Worm (Caenorhabditis elegans) whole organism, young adult: Measurements from ENCODE around the gene wrt-1.

ENCODE experiments used
- C17E4.6 ChIP-seq: fragments of 200-800 bp; sonication (Bioruptor generic); IDR thresholded peaks from 2 replicates; pipeline ENCODE4 v1.3.6; 2022; ENCODE audit warnings: missing genetic modification reagents, missing genetic modification characterization, missing compliant biosample characterization
- F33H1.4 ChIP-seq: fragments of 200-800 bp; sonication (Bioruptor generic); IDR thresholded peaks from 2 replicates; pipeline ENCODE4 v1.3.6; 2022; ENCODE audit warnings: missing genetic modification reagents, missing genetic modification characterization, missing compliant biosample characterization
- F39B2.1 ChIP-seq: fragments of 200-800 bp; sonication (Bioruptor generic); IDR thresholded peaks from 2 replicates; pipeline ENCODE4 v1.3.6; 2022; ENCODE audit warnings: missing genetic modification reagents, missing genetic modification characterization, missing compliant biosample characterization
- F52B5.7 ChIP-seq: sonication (generic microtip); optimal IDR thresholded peaks from 2 replicates; lab custom pipeline; 2016; ENCODE audit warnings: mild to moderate bottlenecking, missing genetic modification characterization, missing compliant biosample characterization
- F57A8.1 ChIP-seq: fragments of 200-800 bp; sonication (Bioruptor generic); optimal IDR thresholded peaks from 2 replicates; lab custom pipeline; 2018; ENCODE audit warnings: mild to moderate bottlenecking, missing genetic modification characterization, moderate library complexity, missing compliant biosample characterization
- Y53F4B.3 ChIP-seq: fragments of 200-800 bp; sonication (Bioruptor generic); IDR thresholded peaks from 2 replicates; pipeline ENCODE4 v1.3.6; 2022; ENCODE audit warnings: missing genetic modification reagents, missing genetic modification characterization, missing compliant biosample characterization
- ama-1 ChIP-seq, 3 experiments: fragments of 150-350 bp in 1 of 3; sonication (generic microtip) in 2 of 3; optimal IDR thresholded peaks; 2 replicates each; lab custom pipeline; 2014 to 2018; ENCODE audit warnings: missing biosample characterization in 2 of 3, missing genetic modification characterization in 2 of 3, missing genetic modification reagents in 2 of 3
- attf-6 ChIP-seq: fragments of 200-800 bp; sonication (Bioruptor generic); IDR thresholded peaks from 2 replicates; pipeline ENCODE4 v1.3.6; 2022; ENCODE audit warnings: missing genetic modification reagents, missing genetic modification characterization, missing compliant biosample characterization
- nhr-90 ChIP-seq: sonication (generic microtip); optimal IDR thresholded peaks from 2 replicates; lab custom pipeline; 2016; ENCODE audit warnings: missing genotype, mild to moderate bottlenecking, missing genetic modification characterization, missing compliant biosample characterization
- pha-4 ChIP-seq: fragments of 150-350 bp; sonication (generic microtip); optimal IDR thresholded peaks from 2 replicates; lab custom pipeline; 2014; ENCODE audit warnings: missing biosample characterization, missing genetic modification reagents, missing genetic modification characterization
- tbp1 ChIP-seq: fragments of 200-800 bp; sonication (Bioruptor generic); optimal IDR thresholded peaks from 2 replicates; lab custom pipeline; 2018; ENCODE audit warnings: mild to moderate bottlenecking, missing genetic modification characterization, missing compliant biosample characterization
- xnd-1 ChIP-seq: sonication (generic microtip); optimal IDR thresholded peaks from 2 replicates; lab custom pipeline; 2016; ENCODE audit warnings: missing genotype, missing genetic modification reagents, missing genetic modification characterization, missing compliant biosample characterization
- ztf-22 ChIP-seq: fragments of 200-800 bp; sonication (Bioruptor generic); optimal IDR thresholded peaks from 2 replicates; lab custom pipeline; 2018; ENCODE audit warnings: mild to moderate bottlenecking, missing genetic modification characterization, moderate library complexity, missing compliant biosample characterization
- ztf-25 ChIP-seq: fragments of 200-800 bp; sonication (Bioruptor generic); IDR thresholded peaks from 2 replicates; pipeline ENCODE4 v1.3.6; 2022; ENCODE audit warnings: missing genetic modification reagents, missing genetic modification characterization, missing compliant biosample characterization

DNA sequence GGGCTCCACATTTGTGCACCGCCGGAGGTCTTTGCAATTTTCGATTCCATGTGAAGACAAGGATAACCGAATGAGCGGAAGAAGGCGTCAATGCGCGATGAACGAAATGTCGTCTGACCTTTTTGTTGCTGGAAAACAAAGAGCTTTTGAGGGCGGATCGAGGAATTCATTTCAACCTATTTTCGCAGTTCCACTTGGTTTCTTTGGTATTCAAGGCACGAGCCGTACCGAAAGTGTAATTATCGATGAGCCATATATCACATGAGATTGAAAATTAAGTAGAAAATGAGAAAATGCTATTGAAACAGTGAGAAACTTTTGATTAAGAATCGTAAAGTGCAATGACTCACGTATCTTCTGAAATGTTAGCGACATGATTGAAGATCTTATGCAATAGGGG lies 11.6 kb upstream of the wrt-1 start, which contains the start of gene glb-9:
- TF ChIP-seq Y53F4B.3 (GFP tag; lab: Robert Waterston, UW) (no peak), F52B5.7 (tag; lab: Kevin White, UChicago) (no peak), ztf-25 (GFP tag; lab: Robert Waterston, UW) (no peak), ztf-22 (no peak), F57A8.1 (GFP tag; lab: Kevin White, UChicago) (no peak), F39B2.1 (GFP tag; lab: Robert Waterston, UW) (no peak), tbp1 (no peak), ama-1 (optimal IDR thresholded peaks at IDR 0.05; lab: Kevin White, UChicago) (no peak), ama-1 (GFP tag; optimal IDR thresholded peaks at IDR 0.05; lab: Kevin White, UChicago) (no peak), nhr-90 (tag; lab: Kevin White, UChicago) (no peak), attf-6 (GFP tag; lab: Robert Waterston, UW) (no peak), pha-4 (tag; lab: Kevin White, UChicago) (no peak), C17E4.6 (GFP tag; lab: Robert Waterston, UW) (no peak), xnd-1 (tag; lab: Kevin White, UChicago) (no peak), F33H1.4 (GFP tag; lab: Robert Waterston, UW) (no peak)
